Worm (Caenorhabditis elegans) whole organism, L4 larva: ENCODE measurements around the gene T12G3.2.

Source experiments
- F10B5.3 ChIP-seq: sonication (generic microtip); optimal IDR thresholded peaks from 2 replicates; lab custom pipeline; 2016; ENCODE audit warnings: mild to moderate bottlenecking, missing genetic modification characterization, missing compliant biosample characterization
- R02D3.7 ChIP-seq: fragments of 150-350 bp; sonication (generic microtip); optimal IDR thresholded peaks from 3 replicates; lab custom pipeline; 2014; ENCODE audit warnings: missing biosample characterization, missing genetic modification characterization
- T26A8.4 ChIP-seq: fragments of 200-800 bp; sonication (Bioruptor generic); IDR thresholded peaks from 2 replicates; pipeline ENCODE4 v1.3.6; 2022; ENCODE audit warnings: missing genetic modification characterization, missing compliant biosample characterization
- Y5F2A.4 ChIP-seq: fragments of 200-800 bp; sonication (Bioruptor generic); optimal IDR thresholded peaks from 2 replicates; lab custom pipeline; 2018; ENCODE audit warnings: mild to moderate bottlenecking, missing genetic modification characterization, missing compliant biosample characterization
- Y75B8A.6 ChIP-seq: fragments of 200-800 bp; sonication (Bioruptor generic); IDR thresholded peaks from 2 replicates; pipeline ENCODE4 v1.3.6; 2022; ENCODE audit warnings: missing genetic modification reagents, missing genetic modification characterization, missing compliant biosample characterization
- ZK546.5 ChIP-seq, 2 experiments: sonication (generic microtip); optimal IDR thresholded peaks; 2 replicates each; lab custom pipeline; 2017; ENCODE audit warnings: missing biosample characterization in 2 of 2, missing genetic modification characterization in 2 of 2
- aha-1 ChIP-seq: fragments of 150-350 bp; peaks from one replicate; lab custom pipeline; 2014; ENCODE audit warnings: missing biosample characterization, missing genetic modification characterization
- aly-2 ChIP-seq: sonication (generic microtip); optimal IDR thresholded peaks from 2 replicates; lab custom pipeline; 2018; ENCODE audit warnings: missing biosample characterization, missing genetic modification characterization
- attf-4 ChIP-seq: sonication (generic microtip); optimal IDR thresholded peaks from 3 replicates; lab custom pipeline; 2017; ENCODE audit warnings: missing biosample characterization, missing genetic modification characterization
- ceh-28 ChIP-seq: fragments of 150-350 bp; optimal IDR thresholded peaks from 2 replicates; lab custom pipeline; 2014; ENCODE audit warnings: missing biosample characterization, missing genetic modification reagents, missing genetic modification characterization
- ces-1 ChIP-seq: fragments of 150-350 bp; sonication (generic microtip); optimal IDR thresholded peaks from 4 replicates; lab custom pipeline; 2014; ENCODE audit warnings: missing biosample characterization, missing genetic modification reagents, missing genetic modification characterization
- daf-12 ChIP-seq: fragments of 150-350 bp; optimal IDR thresholded peaks from 2 replicates; lab custom pipeline; 2014; ENCODE audit warnings: missing biosample characterization, missing genetic modification reagents, missing genetic modification characterization
- daf-16 ChIP-seq, 3 experiments: sonication (generic microtip); optimal IDR thresholded peaks; 2 replicates each; lab custom pipeline; 2016 to 2017; ENCODE audit warnings: missing genetic modification characterization in 3 of 3, missing genetic modification reagents in 3 of 3, mild to moderate bottlenecking in 2 of 3, missing compliant biosample characterization in 2 of 3, missing biosample characterization in 1 of 3, moderate library complexity in 1 of 3
- dmd-6 ChIP-seq: fragments of 200-800 bp; sonication (Bioruptor generic); IDR thresholded peaks from 2 replicates; pipeline ENCODE4 v1.3.6; 2022; ENCODE audit warnings: missing genetic modification reagents, missing genetic modification characterization, missing compliant biosample characterization
- dmd-8 ChIP-seq: fragments of 200-800 bp; sonication (Bioruptor generic); IDR thresholded peaks from 2 replicates; pipeline ENCODE4 v1.3.6; 2022; ENCODE audit warnings: missing genetic modification characterization, missing compliant biosample characterization
- duxl-1 ChIP-seq: sonication (generic microtip); optimal IDR thresholded peaks from 2 replicates; lab custom pipeline; 2016; ENCODE audit warnings: mild to moderate bottlenecking, missing genetic modification characterization, moderate library complexity, missing compliant biosample characterization; ENCODE audit not compliant: poor library complexity
- dve-1 ChIP-seq: sonication (generic microtip); optimal IDR thresholded peaks from 2 replicates; lab custom pipeline; 2017; ENCODE audit warnings: antibody characterized with exemption, mild to moderate bottlenecking, missing genetic modification characterization, missing compliant biosample characterization; ENCODE audit not compliant: insufficient read depth
- fos-1 ChIP-seq: fragments of 150-350 bp; optimal IDR thresholded peaks from 2 replicates; lab custom pipeline; 2014; ENCODE audit warnings: missing biosample characterization, missing genetic modification characterization
- hmg-1.1 ChIP-seq: fragments of 200-800 bp; sonication (Bioruptor generic); IDR thresholded peaks from 2 replicates; pipeline ENCODE4 v1.3.6; 2022; ENCODE audit warnings: missing genetic modification reagents, missing genetic modification characterization, missing compliant biosample characterization
- lim-7 ChIP-seq: fragments of 200-800 bp; sonication (Bioruptor generic); IDR thresholded peaks from 2 replicates; pipeline ENCODE4 v1.3.6; 2022; ENCODE audit warnings: missing genetic modification characterization, missing compliant biosample characterization
- lin-1 ChIP-seq: fragments of 200-800 bp; sonication (Bioruptor generic); IDR thresholded peaks from 2 replicates; pipeline ENCODE4 v1.3.6; 2022; ENCODE audit warnings: missing genetic modification reagents, missing genetic modification characterization, missing compliant biosample characterization
- lin-13 ChIP-seq: fragments of 150-350 bp; optimal IDR thresholded peaks from 2 replicates; lab custom pipeline; 2014; ENCODE audit warnings: missing biosample characterization, missing genetic modification reagents, missing genetic modification characterization
- lin-15B ChIP-seq: fragments of 150-350 bp; sonication (generic microtip); optimal IDR thresholded peaks from 3 replicates; lab custom pipeline; 2014; ENCODE audit warnings: missing biosample characterization, missing genetic modification characterization
- lin-29 ChIP-seq: fragments of 200-800 bp; sonication (Bioruptor generic); IDR thresholded peaks from 2 replicates; pipeline ENCODE4 v1.3.6; 2022; ENCODE audit warnings: missing genetic modification reagents, missing genetic modification characterization, missing compliant biosample characterization
- lin-39 ChIP-seq: fragments of 150-350 bp; optimal IDR thresholded peaks from 2 replicates; lab custom pipeline; 2014; ENCODE audit warnings: missing biosample characterization, missing genetic modification reagents, missing genetic modification characterization
- lsy-2 ChIP-seq, 2 experiments: fragments of 150-350 bp in 1 of 2; sonication (generic microtip) in 1 of 2; optimal IDR thresholded peaks; 2 replicates each; lab custom pipeline; 2014 to 2017; ENCODE audit warnings: missing biosample characterization in 2 of 2, missing genetic modification characterization in 2 of 2
- madf-5 ChIP-seq, 2 experiments: fragments of 200-800 bp; sonication (Bioruptor generic); IDR thresholded peaks; 2 replicates each; pipeline ENCODE4 v1.3.6; 2022; ENCODE audit warnings: missing compliant biosample characterization in 2 of 2, missing genetic modification characterization in 2 of 2
- madf-9 ChIP-seq: fragments of 200-800 bp; sonication (Bioruptor generic); conservative IDR thresholded peaks from 2 replicates; pipeline ENCODE4 v1.3.6; 2022; ENCODE audit warnings: missing genetic modification reagents, missing genetic modification characterization, missing compliant biosample characterization
- mdl-1 ChIP-seq, 2 experiments: fragments of 150-350 bp in 1 of 2; sonication (generic microtip) in 1 of 2; optimal IDR thresholded peaks; 2 replicates each; lab custom pipeline; 2014 to 2017; ENCODE audit warnings: missing biosample characterization in 2 of 2, missing genetic modification characterization in 2 of 2
- mep-1 ChIP-seq: fragments of 150-350 bp; sonication (generic microtip); optimal IDR thresholded peaks from 3 replicates; lab custom pipeline; 2014; ENCODE audit warnings: missing biosample characterization, missing genetic modification characterization
- mxl-2 ChIP-seq: fragments of 200-800 bp; sonication (Bioruptor generic); conservative IDR thresholded peaks from 2 replicates; pipeline ENCODE4 v1.3.6; 2022; ENCODE audit warnings: missing genetic modification reagents, missing genetic modification characterization, missing compliant biosample characterization
- nhr-10 ChIP-seq: fragments of 150-350 bp; optimal IDR thresholded peaks from 2 replicates; lab custom pipeline; 2014; ENCODE audit warnings: missing biosample characterization, missing genetic modification characterization
- nhr-111 ChIP-seq: fragments of 200-800 bp; sonication (Bioruptor generic); optimal IDR thresholded peaks from 2 replicates; lab custom pipeline; 2018; ENCODE audit warnings: mild to moderate bottlenecking, missing genetic modification characterization, missing compliant biosample characterization
- nhr-25 ChIP-seq: sonication (generic microtip); optimal IDR thresholded peaks from 2 replicates; lab custom pipeline; 2017; ENCODE audit warnings: missing genetic modification characterization, mild to moderate bottlenecking, missing compliant biosample characterization, antibody characterized with exemption, moderate library complexity, borderline replicate concordance; ENCODE audit not compliant: insufficient read depth
- nhr-6 ChIP-seq: fragments of 150-350 bp; optimal IDR thresholded peaks from 2 replicates; lab custom pipeline; 2014; ENCODE audit warnings: missing biosample characterization, missing genetic modification characterization
- nhr-77 ChIP-seq: fragments of 150-350 bp; optimal IDR thresholded peaks from 2 replicates; lab custom pipeline; 2014; ENCODE audit warnings: missing biosample characterization, missing genetic modification characterization
- pha-4 ChIP-seq, 2 experiments: fragments of 150-350 bp in 1 of 2; fragments of 200-800 bp in 1 of 2; sonication (Bioruptor generic) in 1 of 2; IDR thresholded peaks in 1 of 2; optimal IDR thresholded peaks in 1 of 2; 2 replicates each; pipeline versions ENCODE4 v1.3.6 to Lab custom; 2014 to 2022; ENCODE audit warnings: missing genetic modification characterization in 2 of 2, missing genetic modification reagents in 2 of 2, missing biosample characterization in 1 of 2, missing compliant biosample characterization in 1 of 2
- rbr-2 ChIP-seq: sonication (generic microtip); optimal IDR thresholded peaks from 2 replicates; lab custom pipeline; 2016; ENCODE audit warnings: missing genotype, missing genetic modification characterization, missing compliant biosample characterization
- saeg-2 ChIP-seq: fragments of 200-800 bp; sonication (Bioruptor generic); IDR thresholded peaks from 2 replicates; pipeline ENCODE4 v1.3.6; 2022; ENCODE audit warnings: missing genetic modification reagents, missing genetic modification characterization, missing compliant biosample characterization
- sdz-12 ChIP-seq: fragments of 200-800 bp; sonication (Bioruptor generic); optimal IDR thresholded peaks from 2 replicates; lab custom pipeline; 2018; ENCODE audit warnings: mild to moderate bottlenecking, missing genetic modification characterization, missing compliant biosample characterization
- skn-1 ChIP-seq: fragments of 150-350 bp; optimal IDR thresholded peaks from 2 replicates; lab custom pipeline; 2014; ENCODE audit warnings: missing biosample characterization, missing genetic modification characterization
- snpc-1.2 ChIP-seq: fragments of 200-800 bp; sonication (Bioruptor generic); IDR thresholded peaks from 2 replicates; pipeline ENCODE4 v1.3.6; 2022; ENCODE audit warnings: missing genetic modification reagents, missing genetic modification characterization, missing compliant biosample characterization
- snpc-4 ChIP-seq: fragments of 150-350 bp; optimal IDR thresholded peaks from 2 replicates; lab custom pipeline; 2014; ENCODE audit warnings: missing biosample characterization, missing genetic modification characterization
- tag-97 ChIP-seq: fragments of 200-800 bp; sonication (Bioruptor generic); IDR thresholded peaks from 2 replicates; pipeline ENCODE4 v1.3.6; 2022; ENCODE audit warnings: missing genetic modification characterization, missing compliant biosample characterization
- tra-1 ChIP-seq: fragments of 200-800 bp; sonication (Bioruptor generic); IDR thresholded peaks from 2 replicates; pipeline ENCODE4 v1.3.6; 2022; ENCODE audit warnings: missing genetic modification reagents, missing genetic modification characterization, missing compliant biosample characterization
- unc-130 ChIP-seq: sonication (generic microtip); optimal IDR thresholded peaks from 2 replicates; lab custom pipeline; 2016; ENCODE audit warnings: missing genetic modification reagents, missing genetic modification characterization, missing compliant biosample characterization
- unc-62 ChIP-seq, 3 experiments: fragments of 150-350 bp in 1 of 3; sonication (generic microtip); optimal IDR thresholded peaks in 2 of 3; peaks in 1 of 3; 1 replicate in 1 of 3; 2 replicates in 2 of 3; lab custom pipeline; 2014 to 2017; ENCODE audit warnings: missing biosample characterization in 3 of 3, missing genetic modification characterization in 3 of 3, missing genetic modification reagents in 3 of 3, missing genotype in 1 of 3
- zag-1 ChIP-seq: fragments of 150-350 bp; optimal IDR thresholded peaks from 2 replicates; lab custom pipeline; 2014; ENCODE audit warnings: missing biosample characterization, missing genetic modification characterization
- zfp-2 ChIP-seq: sonication (generic microtip); optimal IDR thresholded peaks from 2 replicates; lab custom pipeline; 2016; ENCODE audit warnings: mild to moderate bottlenecking, missing genetic modification characterization, missing compliant biosample characterization
- ztf-7 ChIP-seq: fragments of 150-350 bp; optimal IDR thresholded peaks from 2 replicates; lab custom pipeline; 2014; ENCODE audit warnings: missing biosample characterization, missing genetic modification characterization

T12G3.2 gene

DNA sequence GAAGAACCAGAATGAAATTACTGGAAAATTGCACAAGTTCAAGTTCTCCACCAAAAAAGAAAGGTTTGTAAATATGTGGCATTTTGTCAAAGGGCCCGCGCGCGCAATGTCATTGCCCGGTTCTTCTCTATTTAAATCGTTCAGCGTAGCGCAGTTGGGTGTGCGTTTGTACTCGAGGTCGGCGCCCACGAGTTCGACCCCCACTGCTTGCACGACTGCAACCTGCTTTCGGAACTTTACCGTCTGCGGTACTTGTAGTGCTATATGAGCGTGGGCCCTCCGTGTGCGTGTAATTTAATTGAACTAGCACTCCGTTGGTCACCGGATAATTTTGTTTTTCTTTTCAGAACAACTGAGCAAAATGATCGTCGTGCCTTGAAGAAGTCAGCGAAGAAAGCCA is 39.7 kb upstream of the T12G3.2 start (continued):
- TF ChIP-seq ztf-7 (tag; lab: Kevin White, UChicago) (peak; percentile 88), rbr-2 (tag; lab: Kevin White, UChicago) (peak; percentile 81), unc-130 (GFP tag; lab: Kevin White, UChicago) (peak; percentile 71), tra-1 (GFP tag; lab: Robert Waterston, UW) (peak; percentile 82), Y75B8A.6 (GFP tag; lab: Robert Waterston, UW) (0 out of 2 replicates have a peak, but pooled peaks have one; percentile 27), daf-12 (tag; lab: Kevin White, UChicago) (no peak), nhr-10 (tag; lab: Kevin White, UChicago) (no peak), attf-4 (tag; lab: Kevin White, UChicago) (no peak), snpc-4 (tag; lab: Kevin White, UChicago) (no peak), ceh-28 (tag; lab: Kevin White, UChicago) (no peak), zag-1 (tag; lab: Kevin White, UChicago) (no peak), pha-4 (GFP tag; IDR thresholded peaks at IDR 0.05; lab: Robert Waterston, UW) (peak; percentile 91), pha-4 (tag; optimal IDR thresholded peaks at IDR 0.05; lab: Kevin White, UChicago) (no peak), fos-1 (tag; lab: Kevin White, UChicago) (no peak), mdl-1 (tag; optimal IDR thresholded peaks at IDR 0.05; lab: Kevin White, UChicago) (peak in 1 of 2 experiments; percentile 43), T26A8.4 (GFP tag; lab: Robert Waterston, UW) (peak; percentile 84), lin-15B (tag; lab: Kevin White, UChicago) (no peak), sdz-12 (GFP tag; lab: Kevin White, UChicago) (peak; percentile 75), nhr-77 (tag; lab: Kevin White, UChicago) (peak; percentile 43), lin-1 (peak; percentile 64), mep-1 (peak; percentile 89), lim-7 (GFP tag; lab: Robert Waterston, UW) (peak; percentile 93), tag-97 (no peak), madf-5 (GFP tag; IDR thresholded peaks at IDR 0.05; lab: Robert Waterston, UW) (peak; percentile 47 to 91; a peak in 2 of 4 replicates), unc-62 (GFP tag; optimal IDR thresholded peaks at IDR 0.05 in 1 of 2; lab: Kevin White, UChicago) (no peak), unc-62 (tag; optimal IDR thresholded peaks at IDR 0.05; lab: Kevin White, UChicago) (no peak), mxl-2 (GFP tag; lab: Robert Waterston, UW) (peak; percentile 66), lin-13 (GFP tag; lab: Kevin White, UChicago) (peak; percentile 77), ZK546.5 (tag; optimal IDR thresholded peaks at IDR 0.05; lab: Kevin White, UChicago) (no peak), madf-9 (GFP tag; lab: Robert Waterston, UW) (peak; percentile 69; the same call in 1 of the 2 replicates), lin-29 (GFP tag; lab: Robert Waterston, UW) (peak; percentile 82), dmd-6 (GFP tag; lab: Robert Waterston, UW) (peak; percentile 66), zfp-2 (tag; lab: Kevin White, UChicago) (peak; percentile 60), lin-39 (tag; lab: Kevin White, UChicago) (no peak), aha-1 (peak; percentile 99), dve-1 (tag; lab: Kevin White, UChicago) (peak; percentile 74), dmd-8 (GFP tag; lab: Robert Waterston, UW) (peak; percentile 92), F10B5.3 (peak; percentile 63), daf-16 (GFP tag; optimal IDR thresholded peaks at IDR 0.05; lab: Kevin White, UChicago) (peak; percentile 66 to 85), daf-16 (tag; optimal IDR thresholded peaks at IDR 0.05; lab: Kevin White, UChicago) (peak; percentile 64), nhr-111 (GFP tag; lab: Kevin White, UChicago) (peak; percentile 81), skn-1 (no peak), duxl-1 (tag; lab: Kevin White, UChicago) (no peak), aly-2 (peak; percentile 14), nhr-25 (peak; percentile 87), R02D3.7 (tag; lab: Kevin White, UChicago) (no peak), lsy-2 (tag; optimal IDR thresholded peaks at IDR 0.05; lab: Kevin White, UChicago) (peak in 1 of 2 experiments; percentile 61), hmg-1.1 (GFP tag; lab: Robert Waterston, UW) (peak; percentile 87), Y5F2A.4 (GFP tag; lab: Kevin White, UChicago) (peak; percentile 76), nhr-6 (tag; lab: Kevin White, UChicago) (peak; percentile 91), snpc-1.2 (peak; percentile 92), saeg-2 (peak; percentile 51; the same call in 1 of the 2 replicates), ces-1 (GFP tag; lab: Kevin White, UChicago) (no peak)
